Fruit fly (Drosophila melanogaster) whole organism, wandering third instar larva: ENCODE results near the gene CG5641.

Experiments used
- Abd-B ChIP-seq: fragments of >200 bp; optimal IDR thresholded peaks from 2 replicates; lab custom pipeline; 2017; ENCODE audit warnings: missing biosample characterization, missing genetic modification characterization
- CG32264 ChIP-seq: fragments of 200-800 bp; sonication (Bioruptor generic); optimal IDR thresholded peaks from 2 replicates; lab custom pipeline; 2016; ENCODE audit warnings: missing biosample characterization, missing genetic modification characterization
- CG9705 ChIP-seq: fragments of 200-800 bp; sonication (Bioruptor generic); optimal IDR thresholded peaks from 2 replicates; lab custom pipeline; 2018; ENCODE audit warnings: missing biosample characterization, mild to moderate bottlenecking, missing genetic modification characterization
- CrebA ChIP-seq: fragments of 200-800 bp; sonication (Bioruptor generic); optimal IDR thresholded peaks from 2 replicates; lab custom pipeline; 2016; ENCODE audit warnings: missing biosample characterization, mild to moderate bottlenecking, missing genetic modification characterization, borderline replicate concordance
- Dfd ChIP-seq: fragments of >200 bp; optimal IDR thresholded peaks from 2 replicates; lab custom pipeline; 2017; ENCODE audit warnings: missing biosample characterization, missing genetic modification characterization
- Dif ChIP-seq: fragments of 200-275, 200-300 bp; sonication (Bioruptor generic); optimal IDR thresholded peaks from 2 replicates; lab custom pipeline; 2018; ENCODE audit warnings: missing biosample characterization, missing genetic modification characterization; ENCODE audit not compliant: partially characterized antibody
- GATAd ChIP-seq: sonication (Bioruptor generic); optimal IDR thresholded peaks from 2 replicates; lab custom pipeline; 2016; ENCODE audit warnings: missing biosample characterization, missing genetic modification characterization
- HLH106 ChIP-seq: fragments of 200-800 bp; optimal IDR thresholded peaks from 3 replicates; lab custom pipeline; 2019; ENCODE audit warnings: missing biosample characterization, mild to moderate bottlenecking, missing genetic modification characterization, moderate library complexity
- Hnf4 ChIP-seq: fragments of 200-800 bp; sonication (Bioruptor generic); optimal IDR thresholded peaks from 2 replicates; lab custom pipeline; 2016; ENCODE audit warnings: missing biosample characterization, mild to moderate bottlenecking, missing genetic modification characterization
- Hr78 ChIP-seq: fragments of >200 bp; optimal IDR thresholded peaks from 2 replicates; lab custom pipeline; 2017; ENCODE audit warnings: missing biosample characterization, missing genetic modification characterization
- Hr83 ChIP-seq: fragments of 200-300 bp; sonication (Bioruptor generic); optimal IDR thresholded peaks from 2 replicates; lab custom pipeline; 2016; ENCODE audit warnings: missing biosample characterization, mild to moderate bottlenecking, missing genetic modification characterization, moderate library complexity; ENCODE audit not compliant: poor library complexity, severe bottlenecking
- Jra ChIP-seq: sonication (Bioruptor generic); optimal IDR thresholded peaks from 2 replicates; lab custom pipeline; 2016; ENCODE audit warnings: missing biosample characterization, missing genetic modification characterization
- Mio ChIP-seq: sonication (Bioruptor generic); optimal IDR thresholded peaks from 2 replicates; lab custom pipeline; 2016; ENCODE audit warnings: missing biosample characterization, missing genetic modification characterization
- Myc ChIP-seq: fragments of >200 bp; optimal IDR thresholded peaks from 2 replicates; lab custom pipeline; 2017
- N ChIP-seq: fragments of >200 bp; optimal IDR thresholded peaks from 2 replicates; lab custom pipeline; 2018; ENCODE audit warnings: missing biosample characterization, missing external identifiers, missing genetic modification characterization
- OdsH ChIP-seq: fragments of 200-800 bp; sonication (Bioruptor generic); optimal IDR thresholded peaks from 2 replicates; lab custom pipeline; 2016; ENCODE audit warnings: missing biosample characterization, mild to moderate bottlenecking, missing genetic modification characterization
- Rel ChIP-seq, 2 experiments: fragments of 200-800 bp; sonication (Bioruptor generic) in 1 of 2; optimal IDR thresholded peaks; 2 replicates in 1 of 2; 3 replicates in 1 of 2; lab custom pipeline; 2016 to 2019; ENCODE audit warnings: mild to moderate bottlenecking in 2 of 2, missing biosample characterization in 2 of 2, missing genetic modification characterization in 2 of 2, moderate library complexity in 1 of 2
- Sp1 ChIP-seq: fragments of 200-800 bp; sonication (Bioruptor generic); optimal IDR thresholded peaks from 3 replicates; lab custom pipeline; 2019; ENCODE audit warnings: missing biosample characterization, mild to moderate bottlenecking, missing genetic modification characterization, moderate library complexity
- Vsx2 ChIP-seq: fragments of 200-300, 225-300 bp; sonication (Bioruptor generic); optimal IDR thresholded peaks from 2 replicates; lab custom pipeline; 2018; ENCODE audit warnings: missing biosample characterization, missing genetic modification characterization; ENCODE audit not compliant: partially characterized antibody
- br ChIP-seq: fragments of 200-800 bp; sonication (Bioruptor generic); optimal IDR thresholded peaks from 2 replicates; lab custom pipeline; 2016; ENCODE audit warnings: missing biosample characterization, missing genetic modification characterization
- brk ChIP-seq: fragments of 200-800 bp; sonication (Bioruptor generic); optimal IDR thresholded peaks from 2 replicates; lab custom pipeline; 2016; ENCODE audit warnings: missing biosample characterization, mild to moderate bottlenecking, missing genetic modification characterization
- dl ChIP-seq, 2 experiments: fragments of 175-275, 200-275 bp in 1 of 2; fragments of 200-275 bp in 1 of 2; sonication (Bioruptor generic); optimal IDR thresholded peaks; lab custom pipeline; 2018; ENCODE audit warnings: mild to moderate bottlenecking in 2 of 2, missing biosample characterization in 2 of 2, missing genetic modification characterization in 2 of 2, moderate library complexity in 2 of 2; ENCODE audit not compliant: partially characterized antibody in 2 of 2, insufficient read depth in 1 of 2
- dmrt93B ChIP-seq: fragments of 200-800 bp; sonication (Bioruptor generic); optimal IDR thresholded peaks from 2 replicates; lab custom pipeline; 2018; ENCODE audit warnings: missing biosample characterization, mild to moderate bottlenecking, missing genetic modification characterization
- dsf ChIP-seq: sonication (Bioruptor generic); optimal IDR thresholded peaks from 2 replicates; lab custom pipeline; 2016; ENCODE audit warnings: missing biosample characterization, missing genetic modification characterization, borderline replicate concordance
- ey ChIP-seq: fragments of 200-800 bp; sonication (Bioruptor generic); optimal IDR thresholded peaks from 2 replicates; lab custom pipeline; 2016; ENCODE audit warnings: missing biosample characterization, missing genetic modification characterization
- foxo ChIP-seq, 2 experiments: fragments of 200-800 bp; sonication (Bioruptor generic); optimal IDR thresholded peaks; 2 replicates in 1 of 2; 3 replicates in 1 of 2; lab custom pipeline; 2016 to 2017; ENCODE audit warnings: missing biosample characterization in 2 of 2, missing genetic modification characterization in 2 of 2
- fru ChIP-seq: fragments of 200-800 bp; sonication (Bioruptor generic); optimal IDR thresholded peaks from 3 replicates; lab custom pipeline; 2016; ENCODE audit warnings: missing biosample characterization, mild to moderate bottlenecking, missing genetic modification characterization
- h ChIP-seq: fragments of 200-800 bp; sonication (Bioruptor generic); optimal IDR thresholded peaks from 3 replicates; lab custom pipeline; 2016; ENCODE audit warnings: missing biosample characterization, mild to moderate bottlenecking, missing genetic modification characterization
- jim ChIP-seq: fragments of 175-275, 200-325 bp; sonication (Bioruptor generic); optimal IDR thresholded peaks from 2 replicates; lab custom pipeline; 2016; ENCODE audit warnings: missing biosample characterization, mild to moderate bottlenecking, missing genetic modification characterization
- lola ChIP-seq: fragments of >200 bp; optimal IDR thresholded peaks from 2 replicates; lab custom pipeline; 2017; ENCODE audit warnings: missing biosample characterization, missing genetic modification characterization
- pan ChIP-seq: fragments of >200 bp; optimal IDR thresholded peaks from 2 replicates; lab custom pipeline; 2017
- psq ChIP-seq: fragments of 200-800 bp; sonication (Bioruptor generic); optimal IDR thresholded peaks from 3 replicates; lab custom pipeline; 2017; ENCODE audit warnings: missing biosample characterization, mild to moderate bottlenecking, missing genetic modification characterization, moderate library complexity
- rgr ChIP-seq: fragments of 200-800 bp; sonication (Bioruptor generic); optimal IDR thresholded peaks from 3 replicates; lab custom pipeline; 2016; ENCODE audit warnings: missing biosample characterization, mild to moderate bottlenecking, missing genetic modification characterization
- sage ChIP-seq: fragments of 200-800 bp; sonication (Bioruptor generic); optimal IDR thresholded peaks from 2 replicates; lab custom pipeline; 2016; ENCODE audit warnings: missing biosample characterization, mild to moderate bottlenecking, missing genetic modification characterization
- sv ChIP-seq: fragments of 200-800 bp; sonication (Bioruptor generic); optimal IDR thresholded peaks from 3 replicates; lab custom pipeline; 2016; ENCODE audit warnings: missing biosample characterization, missing genetic modification characterization
- tai ChIP-seq: sonication (Bioruptor generic); optimal IDR thresholded peaks from 2 replicates; lab custom pipeline; 2016; ENCODE audit warnings: missing biosample characterization, missing genetic modification characterization
- usp ChIP-seq: fragments of >200 bp; optimal IDR thresholded peaks from 2 replicates; lab custom pipeline; 2017; ENCODE audit warnings: missing biosample characterization, missing genetic modification characterization
- woc ChIP-seq: sonication (Bioruptor generic); optimal IDR thresholded peaks from 2 replicates; lab custom pipeline; 2016; ENCODE audit warnings: missing biosample characterization, mild to moderate bottlenecking, missing genetic modification characterization

CG5641 gene

dm6 chr3R:12406235-12407196 is 22.6 kb downstream of the CG5641 start, which contains the start of gene CG5167:
Gene CG5167, plus strand, starts transcription at chr3R:12406532.
- TF ChIP-seq Jra (GFP tag; lab: Kevin White, UChicago) (no peak), dl (GFP tag; optimal IDR thresholded peaks at IDR 0.05; lab: Kevin White, UChicago; ENCODE audit: insufficient read depth in 1 of 2, partially characterized antibody in 2 of 2) (no peak), Mio (no peak), jim (GFP tag; lab: Kevin White, UChicago) (no peak), dsf (GFP tag; lab: Kevin White, UChicago) (no peak), dmrt93B (GFP tag; lab: Kevin White, UChicago) (no peak), GATAd (no peak), usp (GFP tag; lab: Kevin White, UChicago) (no peak), Hnf4 (no peak), Hr83 (GFP tag; lab: Kevin White, UChicago) (no peak), h (GFP tag; lab: Kevin White, UChicago) (peak; percentile 58), foxo (GFP tag; optimal IDR thresholded peaks at IDR 0.05; lab: Kevin White, UChicago) (peak in 1 of 2 experiments; percentile 67), Vsx2 (no peak), pan (lab: Kevin White, UChicago) (no peak), Sp1 (peak; percentile 58), CG9705 (GFP tag; lab: Kevin White, UChicago) (peak; percentile 14), rgr (peak; percentile 69), fru (peak; percentile 82), Rel (GFP tag; optimal IDR thresholded peaks at IDR 0.05; lab: Kevin White, UChicago) (no peak), Rel (tag; optimal IDR thresholded peaks at IDR 0.05; lab: Kevin White, UChicago) (peak; percentile 5), psq (GFP tag; lab: Kevin White, UChicago) (peak; percentile 54), Abd-B (GFP tag; lab: Kevin White, UChicago) (no peak), CrebA (GFP tag; lab: Kevin White, UChicago) (no peak), ey (GFP tag; lab: Kevin White, UChicago) (peak; percentile 43), woc (peak; percentile 48), sage (GFP tag; lab: Kevin White, UChicago) (no peak), Myc (lab: Kevin White, UChicago) (no peak), Dif (GFP tag; lab: Kevin White, UChicago) (no peak), N (GFP tag; lab: Kevin White, UChicago) (no peak), Dfd (GFP tag; lab: Kevin White, UChicago) (no peak), sv (GFP tag; lab: Kevin White, UChicago) (no peak), br (GFP tag; lab: Kevin White, UChicago) (peak; percentile 52), brk (GFP tag; lab: Kevin White, UChicago) (no peak), CG32264 (GFP tag; lab: Kevin White, UChicago) (no peak), OdsH (GFP tag; lab: Kevin White, UChicago) (peak; percentile 53), HLH106 (tag; lab: Kevin White, UChicago) (peak; percentile 45), Hr78 (GFP tag; lab: Kevin White, UChicago) (no peak), lola (no peak), tai (GFP tag; lab: Kevin White, UChicago) (no peak)

- TF ChIP-seq GATAd (no peak), rgr (no peak), N (GFP tag; lab: Kevin White, UChicago) (no peak), Mio (no peak), brk (GFP tag; lab: Kevin White, UChicago) (no peak), h (GFP tag; lab: Kevin White, UChicago) (no peak), tai (GFP tag; lab: Kevin White, UChicago) (no peak), usp (GFP tag; lab: Kevin White, UChicago) (no peak), Abd-B (GFP tag; lab: Kevin White, UChicago) (no peak), br (GFP tag; lab: Kevin White, UChicago) (no peak), HLH106 (tag; lab: Kevin White, UChicago) (no peak), dmrt93B (GFP tag; lab: Kevin White, UChicago) (no peak), psq (GFP tag; lab: Kevin White, UChicago) (no peak), dl (GFP tag; optimal IDR thresholded peaks at IDR 0.05; lab: Kevin White, UChicago; ENCODE audit: insufficient read depth in 1 of 2, partially characterized antibody in 2 of 2) (no peak), sage (GFP tag; lab: Kevin White, UChicago) (no peak), OdsH (GFP tag; lab: Kevin White, UChicago) (no peak)
Observed at dm6 chr3R:12405928-12406234, 23.2 kb downstream of the CG5641 start, which contains the start of gene Cyp9f2. Gene Cyp9f2, minus strand, starts transcription at chr3R:12406028.
